Worm (Caenorhabditis elegans) whole organism, young adult: ENCODE measurements around the gene T06E4.5.

Experiments
- B0261.1 ChIP-seq: sonication (generic microtip); optimal IDR thresholded peaks from 2 replicates; lab custom pipeline; 2016; ENCODE audit warnings: mild to moderate bottlenecking, missing genetic modification characterization, moderate library complexity, missing compliant biosample characterization
- F33H1.4 ChIP-seq: fragments of 200-800 bp; sonication (Bioruptor generic); IDR thresholded peaks from 2 replicates; pipeline ENCODE4 v1.3.6; 2022; ENCODE audit warnings: missing genetic modification reagents, missing genetic modification characterization, missing compliant biosample characterization
- chd-7 ChIP-seq: sonication (generic microtip); optimal IDR thresholded peaks from 2 replicates; lab custom pipeline; 2016; ENCODE audit warnings: mild to moderate bottlenecking, missing genetic modification characterization, moderate library complexity, missing compliant biosample characterization
- unc-62 ChIP-seq: fragments of 150-350 bp; optimal IDR thresholded peaks from 2 replicates; lab custom pipeline; 2014; ENCODE audit warnings: missing biosample characterization, missing genetic modification reagents, missing genetic modification characterization

DNA sequence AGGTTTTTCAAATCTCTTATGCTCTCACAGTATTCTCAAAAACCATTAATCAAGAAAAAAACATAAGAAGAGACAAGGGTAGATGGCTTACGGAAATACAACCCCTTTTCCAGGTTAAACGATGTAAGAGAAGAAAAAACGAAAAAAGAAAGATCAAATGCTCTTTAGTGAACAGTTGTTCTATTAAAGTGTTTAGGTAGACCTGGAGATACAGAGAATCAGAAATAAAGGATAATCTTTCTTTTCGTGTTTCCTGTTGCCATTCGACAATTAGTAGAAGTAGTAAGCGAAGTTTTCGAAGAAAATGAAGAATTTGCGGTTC is 47.8 kb upstream of the T06E4.5 start, which contains the start of gene K09G1.1:
- no peak for TF ChIP-seq B0261.1 (tag; lab: Kevin White, UChicago)
- no peak for TF ChIP-seq chd-7
- TF ChIP-seq F33H1.4 (GFP tag; lab: Robert Waterston, UW) = no peak
- no peak for TF ChIP-seq unc-62 (GFP tag; lab: Kevin White, UChicago)
